Worm (Caenorhabditis elegans): Measurements from ENCODE around the gene lido-14.

DNA sequence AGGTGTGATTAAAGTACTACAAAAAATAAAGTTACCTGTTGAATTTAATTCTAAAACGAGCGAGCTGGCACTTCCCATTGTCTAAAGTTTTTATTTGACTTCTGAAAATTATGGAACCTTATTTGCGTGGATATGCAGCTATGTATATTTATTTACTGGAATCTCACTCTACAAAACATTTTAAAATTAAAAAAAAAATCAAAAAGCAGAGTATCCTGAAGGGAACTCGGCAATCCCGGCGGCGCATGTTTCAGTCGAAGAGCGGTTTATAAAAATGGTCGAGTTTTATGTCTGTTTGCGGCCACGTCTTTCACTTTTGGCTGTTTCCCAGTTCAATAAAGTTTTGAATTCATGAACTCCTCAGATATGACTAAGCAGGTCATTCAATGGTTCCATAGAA is 21.9 kb upstream of the lido-14 start, which contains the start of gene F14D2.19:
- TF ChIP-seq T23F11.4 (GFP tag; optimal IDR thresholded peaks at IDR 0.05) (no peak), fkh-10 (GFP tag; optimal IDR thresholded peaks at IDR 0.05) (no peak)

All from whole organism, late embryonic.